Fruit fly (Drosophila melanogaster): Measurements from ENCODE around the gene CG11581.

dm6 chrX:14175663-14176062 lies 1.1 kb upstream of the CG11581 start:
- no peak for TF ChIP-seq CG33017 (tag; optimal IDR thresholded peaks at IDR 0.05)
- no peak for TF ChIP-seq cnc (optimal IDR thresholded peaks at IDR 0.05)
- no peak for TF ChIP-seq ovo (GFP tag; optimal IDR thresholded peaks at IDR 0.05)
- TF ChIP-seq Mnt (GFP tag; optimal IDR thresholded peaks at IDR 0.05), result no peak
- TF ChIP-seq CG7045 (GFP tag; optimal IDR thresholded peaks at IDR 0.05), result no peak
- no peak for TF ChIP-seq CG12768 (GFP tag; optimal IDR thresholded peaks at IDR 0.05)
- no peak for TF ChIP-seq bab1 (GFP tag; optimal IDR thresholded peaks at IDR 0.05)
- no peak for TF ChIP-seq pad (GFP tag; optimal IDR thresholded peaks at IDR 0.05)
- no peak for TF ChIP-seq Crg-1 (GFP tag; optimal IDR thresholded peaks at IDR 0.05)
- TF ChIP-seq CG11617 (GFP tag; optimal IDR thresholded peaks at IDR 0.05), result no peak
- TF ChIP-seq CG5204 (GFP tag; optimal IDR thresholded peaks at IDR 0.05), result no peak
